Worm (Caenorhabditis elegans) whole organism, mixed stage, embryonic: ENCODE data around the gene hdl-1.

Experiments used
- M03D4.4 ChIP-seq: sonication (generic microtip); optimal IDR thresholded peaks from 2 replicates; lab custom pipeline; 2017; ENCODE audit warnings: mild to moderate bottlenecking, missing genetic modification characterization, missing compliant biosample characterization
- bed-3 ChIP-seq: fragments of 200-800 bp; sonication (Bioruptor generic); optimal IDR thresholded peaks from 3 replicates; lab custom pipeline; 2018; ENCODE audit warnings: mild to moderate bottlenecking, missing genetic modification characterization, moderate library complexity, missing compliant biosample characterization
- blmp-1 ChIP-seq: fragments of 150-350 bp; optimal IDR thresholded peaks from 2 replicates; lab custom pipeline; 2014; ENCODE audit warnings: missing biosample characterization, missing genetic modification characterization
- ceh-39 ChIP-seq: fragments of 150-350 bp; optimal IDR thresholded peaks from 2 replicates; lab custom pipeline; 2014; ENCODE audit warnings: missing biosample characterization, missing genetic modification characterization
- ceh-43 ChIP-seq: fragments of 200-800 bp; sonication (Bioruptor generic); optimal IDR thresholded peaks from 2 replicates; lab custom pipeline; 2018; ENCODE audit warnings: mild to moderate bottlenecking, missing genetic modification characterization, moderate library complexity, missing compliant biosample characterization
- ceh-83 ChIP-seq: fragments of 200-800 bp; sonication (Bioruptor generic); optimal IDR thresholded peaks from 2 replicates; lab custom pipeline; 2018; ENCODE audit warnings: mild to moderate bottlenecking, missing genetic modification characterization, missing compliant biosample characterization
- ces-1 ChIP-seq: fragments of 150-350 bp; optimal IDR thresholded peaks from 2 replicates; lab custom pipeline; 2014; ENCODE audit warnings: missing biosample characterization, missing genetic modification reagents, missing genetic modification characterization
- cnd-1 ChIP-seq: fragments of 200-800 bp; sonication (Bioruptor generic); optimal IDR thresholded peaks from 2 replicates; lab custom pipeline; 2018; ENCODE audit warnings: mild to moderate bottlenecking, missing genetic modification characterization, missing compliant biosample characterization
- drap-1 ChIP-seq: fragments of 200-800 bp; sonication (Bioruptor generic); optimal IDR thresholded peaks from 3 replicates; lab custom pipeline; 2018; ENCODE audit warnings: mild to moderate bottlenecking, missing genetic modification characterization, missing compliant biosample characterization
- elt-1 ChIP-seq: sonication (generic microtip); optimal IDR thresholded peaks from 2 replicates; lab custom pipeline; 2017; ENCODE audit warnings: missing genetic modification characterization, mild to moderate bottlenecking, missing compliant biosample characterization, antibody characterized with exemption, moderate library complexity, borderline replicate concordance; ENCODE audit not compliant: insufficient read depth
- elt-3 ChIP-seq: fragments of 150-350 bp; optimal IDR thresholded peaks from 2 replicates; lab custom pipeline; 2014; ENCODE audit warnings: missing biosample characterization, missing genetic modification characterization
- flh-1 ChIP-seq: fragments of 200-800 bp; sonication (Bioruptor generic); optimal IDR thresholded peaks from 2 replicates; lab custom pipeline; 2018; ENCODE audit warnings: mild to moderate bottlenecking, missing genetic modification characterization, moderate library complexity, missing compliant biosample characterization
- ham-2 ChIP-seq: fragments of 200-800 bp; sonication (Bioruptor generic); optimal IDR thresholded peaks from 2 replicates; lab custom pipeline; 2018; ENCODE audit warnings: mild to moderate bottlenecking, missing genetic modification characterization, missing compliant biosample characterization
- hlh-1 ChIP-seq: fragments of 150-350 bp; optimal IDR thresholded peaks from 2 replicates; lab custom pipeline; 2014; ENCODE audit warnings: missing biosample characterization, missing genetic modification reagents, missing genetic modification characterization
- lin-13 ChIP-seq: fragments of 150-350 bp; optimal IDR thresholded peaks from 2 replicates; lab custom pipeline; 2014; ENCODE audit warnings: missing biosample characterization, missing genetic modification characterization
- lin-32 ChIP-seq: fragments of 200-800 bp; sonication (Bioruptor generic); optimal IDR thresholded peaks from 2 replicates; lab custom pipeline; 2018; ENCODE audit warnings: mild to moderate bottlenecking, missing genetic modification characterization, missing compliant biosample characterization
- lsy-2 ChIP-seq: fragments of 150-350 bp; optimal IDR thresholded peaks from 2 replicates; lab custom pipeline; 2014; ENCODE audit warnings: missing biosample characterization, missing genetic modification characterization
- mab-5 ChIP-seq: fragments of 150-350 bp; optimal IDR thresholded peaks from 2 replicates; lab custom pipeline; 2014; ENCODE audit warnings: missing biosample characterization, missing genetic modification characterization
- mep-1 ChIP-seq: fragments of 150-350 bp; optimal IDR thresholded peaks from 2 replicates; lab custom pipeline; 2017; ENCODE audit warnings: missing biosample characterization, missing genetic modification reagents, missing genetic modification characterization, inconsistent platforms
- mls-2 ChIP-seq: sonication (generic microtip); optimal IDR thresholded peaks from 2 replicates; lab custom pipeline; 2016; ENCODE audit warnings: mild to moderate bottlenecking, missing genetic modification characterization, moderate library complexity, missing compliant biosample characterization
- nhr-12 ChIP-seq: fragments of 150-350 bp; optimal IDR thresholded peaks from 2 replicates; lab custom pipeline; 2014; ENCODE audit warnings: missing biosample characterization, missing genetic modification characterization
- nhr-2 ChIP-seq: fragments of 150-350 bp; optimal IDR thresholded peaks from 2 replicates; lab custom pipeline; 2014; ENCODE audit warnings: missing biosample characterization, missing genetic modification characterization
- nhr-237 ChIP-seq: fragments of 150-350 bp; optimal IDR thresholded peaks from 2 replicates; lab custom pipeline; 2014; ENCODE audit warnings: missing biosample characterization, missing genetic modification characterization
- nhr-28 ChIP-seq: fragments of 150-350 bp; optimal IDR thresholded peaks from 2 replicates; lab custom pipeline; 2014; ENCODE audit warnings: missing biosample characterization, missing genetic modification characterization
- nhr-76 ChIP-seq: sonication (generic microtip); optimal IDR thresholded peaks from 2 replicates; lab custom pipeline; 2017; ENCODE audit warnings: missing biosample characterization, missing genetic modification characterization
- pha-4 ChIP-seq: fragments of 150-350 bp; optimal IDR thresholded peaks from 2 replicates; lab custom pipeline; 2018; ENCODE audit warnings: missing biosample characterization, missing genetic modification reagents, missing genetic modification characterization
- sem-2 ChIP-seq: fragments of 200-800 bp; sonication (Bioruptor generic); optimal IDR thresholded peaks from 2 replicates; lab custom pipeline; 2018; ENCODE audit warnings: mild to moderate bottlenecking, missing genetic modification characterization, missing compliant biosample characterization
- snpc-4 ChIP-seq: fragments of 150-350 bp; optimal IDR thresholded peaks from 2 replicates; lab custom pipeline; 2014; ENCODE audit warnings: missing biosample characterization, missing genetic modification characterization
- sptf-1 ChIP-seq: sonication (generic microtip); optimal IDR thresholded peaks from 2 replicates; lab custom pipeline; 2017; ENCODE audit warnings: mild to moderate bottlenecking, missing genetic modification characterization, moderate library complexity, missing compliant biosample characterization
- tbx-8 ChIP-seq: fragments of 200-800 bp; sonication (Bioruptor generic); optimal IDR thresholded peaks from 2 replicates; lab custom pipeline; 2018; ENCODE audit warnings: mild to moderate bottlenecking, missing genetic modification characterization, moderate library complexity, missing compliant biosample characterization
- unc-120 ChIP-seq: sonication (generic microtip); optimal IDR thresholded peaks from 2 replicates; lab custom pipeline; 2017; ENCODE audit warnings: missing genetic modification characterization, missing compliant biosample characterization; ENCODE audit not compliant: poor library complexity, severe bottlenecking
- unc-39 ChIP-seq: fragments of 150-350 bp; optimal IDR thresholded peaks from 2 replicates; lab custom pipeline; 2014; ENCODE audit warnings: missing biosample characterization, missing genetic modification characterization
- unc-62 ChIP-seq: fragments of 150-350 bp; optimal IDR thresholded peaks from 2 replicates; lab custom pipeline; 2014; ENCODE audit warnings: missing biosample characterization, missing genetic modification reagents, missing genetic modification characterization
- zip-8 ChIP-seq: fragments of 150-350 bp; optimal IDR thresholded peaks from 2 replicates; lab custom pipeline; 2014; ENCODE audit warnings: missing biosample characterization, missing genetic modification characterization
- ztf-11 ChIP-seq: fragments of 150-350 bp; optimal IDR thresholded peaks from 2 replicates; lab custom pipeline; 2014; ENCODE audit warnings: missing biosample characterization, missing genetic modification characterization

Gene hdl-1

ce11 chrIV:11949717-11950116, at the start of gene hdl-1:
Gene hdl-1, minus strand, starts transcription at chrIV:11949817.
- TF ChIP-seq hlh-1 (tag; lab: Kevin White, UChicago) (no peak), unc-120 (tag; lab: Kevin White, UChicago) (no peak), mep-1 (no peak), M03D4.4 (tag; lab: Kevin White, UChicago) (no peak), ham-2 (GFP tag; lab: Kevin White, UChicago) (no peak), lin-13 (no peak), mls-2 (tag; lab: Kevin White, UChicago) (no peak), nhr-12 (tag; lab: Kevin White, UChicago) (no peak), nhr-2 (no peak), cnd-1 (tag; lab: Kevin White, UChicago) (no peak), nhr-237 (tag; lab: Kevin White, UChicago) (no peak), ceh-39 (no peak), mab-5 (tag; lab: Kevin White, UChicago) (no peak), tbx-8 (no peak), sem-2 (no peak), lsy-2 (no peak), ceh-43 (GFP tag; lab: Kevin White, UChicago) (no peak)
- TF ChIP-seq, all 35 proteins: peak for 0

- TF ChIP-seq zip-8 (tag; lab: Kevin White, UChicago) (no peak), blmp-1 (tag; lab: Kevin White, UChicago) (no peak), hlh-1 (tag; lab: Kevin White, UChicago) (no peak), ztf-11 (tag; lab: Kevin White, UChicago) (no peak), lin-32 (no peak), ceh-43 (GFP tag; lab: Kevin White, UChicago) (no peak), ceh-83 (no peak), elt-1 (tag; lab: Kevin White, UChicago) (no peak), unc-39 (tag; lab: Kevin White, UChicago) (no peak), tbx-8 (no peak), unc-62 (no peak), snpc-4 (no peak), bed-3 (GFP tag; lab: Kevin White, UChicago) (no peak), pha-4 (tag; lab: Kevin White, UChicago) (no peak), ces-1 (GFP tag; lab: Kevin White, UChicago) (no peak), ceh-39 (no peak), M03D4.4 (tag; lab: Kevin White, UChicago) (no peak)
Measured at ce11 chrIV:11986407-11986806, 36.8 kb upstream of the hdl-1 start.

- no peak for TF ChIP-seq bed-3 (GFP tag; lab: Kevin White, UChicago)
- TF ChIP-seq nhr-28 (tag; lab: Kevin White, UChicago) = no peak
- TF ChIP-seq nhr-12 (tag; lab: Kevin White, UChicago) = no peak
- no peak for TF ChIP-seq elt-3 (tag; lab: Kevin White, UChicago)
Measured at ce11 chrIV:11970171-11970570, 20.6 kb upstream of the hdl-1 start, which contains the start of gene ZK829.9. Gene ZK829.9, plus strand, starts transcription at chrIV:11970534.

- TF ChIP-seq lin-13 (no peak), flh-1 (GFP tag; lab: Kevin White, UChicago) (no peak), nhr-12 (tag; lab: Kevin White, UChicago) (no peak), tbx-8 (no peak), ceh-43 (GFP tag; lab: Kevin White, UChicago) (no peak), lsy-2 (no peak)
Measured at ce11 chrIV:11965327-11965726, 15.7 kb upstream of the hdl-1 start, which contains the start of gene srj-1. Gene srj-1, minus strand, starts transcription at chrIV:11965427.

ce11 chrIV:11961485-11962255, 12.1 kb upstream of the hdl-1 start, which contains the start of gene ZK829.7:
Gene ZK829.7, minus strand, starts transcription at chrIV:11961535.
- peak; percentile 46 for TF ChIP-seq ceh-39
- no peak for TF ChIP-seq flh-1 (GFP tag; lab: Kevin White, UChicago)
- no peak for TF ChIP-seq ham-2 (GFP tag; lab: Kevin White, UChicago)
- TF ChIP-seq unc-120 (tag; lab: Kevin White, UChicago) = no peak
- TF ChIP-seq sptf-1 = no peak
- TF ChIP-seq hlh-1 (tag; lab: Kevin White, UChicago) = peak; percentile 20
- TF ChIP-seq mls-2 (tag; lab: Kevin White, UChicago) = no peak
- no peak for TF ChIP-seq nhr-12 (tag; lab: Kevin White, UChicago)
- no peak for TF ChIP-seq mab-5 (tag; lab: Kevin White, UChicago)
- peak; percentile 81 for TF ChIP-seq pha-4 (tag; lab: Kevin White, UChicago)
- TF ChIP-seq nhr-237 (tag; lab: Kevin White, UChicago) = peak; percentile 44
- TF ChIP-seq unc-39 (tag; lab: Kevin White, UChicago) = no peak
- no peak for TF ChIP-seq elt-3 (tag; lab: Kevin White, UChicago)
- no peak for TF ChIP-seq drap-1
- TF ChIP-seq elt-1 (tag; lab: Kevin White, UChicago) = no peak
- no peak for TF ChIP-seq nhr-2
- TF ChIP-seq ces-1 (GFP tag; lab: Kevin White, UChicago) = peak; percentile 5
- TF ChIP-seq blmp-1 (tag; lab: Kevin White, UChicago) = no peak
- TF ChIP-seq sem-2 = no peak
- TF ChIP-seq nhr-76 (tag; lab: Kevin White, UChicago) = no peak
- TF ChIP-seq mep-1 = peak; percentile 44
- no peak for TF ChIP-seq ceh-43 (GFP tag; lab: Kevin White, UChicago)
- TF ChIP-seq M03D4.4 (tag; lab: Kevin White, UChicago) = no peak
- no peak for TF ChIP-seq nhr-28 (tag; lab: Kevin White, UChicago)
- no peak for TF ChIP-seq unc-62
- no peak for TF ChIP-seq ztf-11 (tag; lab: Kevin White, UChicago)
- peak; percentile 68 for TF ChIP-seq lsy-2
- TF ChIP-seq bed-3 (GFP tag; lab: Kevin White, UChicago) = no peak
- no peak for TF ChIP-seq ceh-83
- TF ChIP-seq cnd-1 (tag; lab: Kevin White, UChicago) = no peak
- peak; percentile 58 for TF ChIP-seq lin-13
- TF ChIP-seq zip-8 (tag; lab: Kevin White, UChicago) = no peak
- no peak for TF ChIP-seq tbx-8
- no peak for TF ChIP-seq snpc-4
